Worm (Caenorhabditis elegans): ENCODE data around the gene T24B8.7.
A peak's percentile ranks its signal among the peaks of the same experiment; 100 is the strongest.

T24B8.7 gene

DNA sequence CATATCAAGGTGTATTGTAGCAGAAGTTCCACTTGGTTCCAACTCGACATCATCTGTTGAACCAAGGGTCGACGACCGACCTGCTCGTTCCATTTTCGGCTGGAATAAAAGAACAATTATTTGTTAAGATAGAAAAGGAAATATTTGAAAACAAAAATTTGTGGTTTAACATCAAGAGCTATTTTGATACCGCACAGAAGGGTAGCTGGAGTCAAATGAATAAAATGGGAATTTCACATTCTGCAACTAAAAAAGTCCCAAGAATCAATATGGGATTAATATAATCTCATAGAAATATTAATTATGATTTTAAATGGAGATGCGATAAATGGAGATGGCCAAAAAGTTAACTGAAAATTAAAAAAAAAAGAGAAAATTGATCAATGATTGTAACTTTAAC is 45.0 kb upstream of the T24B8.7 start, which contains the start of gene clh-5:
Gene clh-5, minus strand, starts transcription at position 101 of the 400 bp plus-strand sequence.
- no peak for TF ChIP-seq unc-39 (tag; optimal IDR thresholded peaks at IDR 0.05)
- no peak for TF ChIP-seq dmd-4 (tag; optimal IDR thresholded peaks at IDR 0.05)
- TF ChIP-seq C34F6.9 (tag; optimal IDR thresholded peaks at IDR 0.05) = no peak
- no peak for TF ChIP-seq nhr-23 (tag; optimal IDR thresholded peaks at IDR 0.05)

DNA sequence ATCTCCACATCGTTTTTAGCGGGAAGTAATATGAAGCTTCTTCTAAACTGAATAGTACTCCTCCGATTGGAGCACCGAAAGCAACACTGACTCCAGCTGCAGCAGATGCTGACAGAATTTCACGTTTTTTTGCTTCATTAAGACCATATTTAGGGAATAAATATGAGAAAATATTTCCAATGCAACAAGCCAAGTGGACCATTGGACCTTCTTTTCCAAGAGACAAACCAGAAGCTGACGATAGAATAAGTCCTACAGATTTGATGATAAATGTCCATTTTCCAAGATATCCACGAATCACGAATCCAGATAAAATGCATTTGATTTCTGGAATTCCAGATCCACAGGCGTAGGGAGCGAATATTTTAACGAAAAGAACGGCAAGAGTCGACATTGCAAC is 43.8 kb upstream of the T24B8.7 start:
- TF ChIP-seq sma-9 (GFP tag; optimal IDR thresholded peaks at IDR 0.05) (no peak), sma-9 (tag; optimal IDR thresholded peaks at IDR 0.05) (no peak), nhr-23 (tag; optimal IDR thresholded peaks at IDR 0.05) (no peak), nhr-12 (tag; optimal IDR thresholded peaks at IDR 0.05) (no peak), nhr-10 (tag; optimal IDR thresholded peaks at IDR 0.05) (no peak), zag-1 (tag; optimal IDR thresholded peaks at IDR 0.05) (no peak), nhr-11 (tag; optimal IDR thresholded peaks at IDR 0.05) (no peak), nhr-25 (tag; optimal IDR thresholded peaks at IDR 0.05) (no peak), sem-4 (tag; optimal IDR thresholded peaks at IDR 0.05) (no peak), fos-1 (tag; optimal IDR thresholded peaks at IDR 0.05) (no peak), elt-1 (tag; optimal IDR thresholded peaks at IDR 0.05) (no peak), crh-2 (tag; optimal IDR thresholded peaks at IDR 0.05) (no peak), skn-1 (tag; optimal IDR thresholded peaks at IDR 0.05) (no peak), peb-1 (tag; optimal IDR thresholded peaks at IDR 0.05) (no peak)

DNA sequence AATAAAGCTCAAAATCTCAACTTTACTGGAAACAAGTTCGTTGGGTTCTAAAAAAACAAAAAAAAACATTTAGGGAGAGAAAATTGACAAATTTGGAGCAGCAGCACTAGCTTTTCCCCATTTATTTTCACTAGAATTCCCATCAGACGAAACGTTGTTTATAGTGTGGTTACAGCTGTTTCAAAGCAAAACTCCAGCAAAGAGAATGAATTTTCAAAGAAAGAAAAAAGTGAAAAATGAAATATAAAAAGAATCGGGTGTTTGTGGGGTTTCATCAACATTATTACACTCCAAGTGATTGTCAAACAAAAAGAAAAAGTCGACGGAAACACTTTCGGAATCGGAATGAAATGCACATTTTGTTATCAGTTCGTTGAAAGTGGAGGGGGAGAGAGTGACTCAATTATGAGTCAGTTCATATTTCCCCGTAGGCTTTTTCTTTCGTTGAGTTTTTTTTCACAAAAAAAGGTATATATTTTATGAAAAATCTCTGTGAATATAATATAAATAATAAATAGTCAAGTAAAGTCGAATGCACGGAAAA is 40.9 kb upstream of the T24B8.7 start:
- TF ChIP-seq sem-4 (tag; optimal IDR thresholded peaks at IDR 0.05) = no peak
- TF ChIP-seq fos-1 (tag; optimal IDR thresholded peaks at IDR 0.05) = peak; percentile 100
- no peak for TF ChIP-seq snpc-4 (tag; optimal IDR thresholded peaks at IDR 0.05)
- no peak for TF ChIP-seq R02D3.7 (tag; optimal IDR thresholded peaks at IDR 0.05)
- no peak for TF ChIP-seq sma-3 (GFP tag; optimal IDR thresholded peaks at IDR 0.05)

DNA sequence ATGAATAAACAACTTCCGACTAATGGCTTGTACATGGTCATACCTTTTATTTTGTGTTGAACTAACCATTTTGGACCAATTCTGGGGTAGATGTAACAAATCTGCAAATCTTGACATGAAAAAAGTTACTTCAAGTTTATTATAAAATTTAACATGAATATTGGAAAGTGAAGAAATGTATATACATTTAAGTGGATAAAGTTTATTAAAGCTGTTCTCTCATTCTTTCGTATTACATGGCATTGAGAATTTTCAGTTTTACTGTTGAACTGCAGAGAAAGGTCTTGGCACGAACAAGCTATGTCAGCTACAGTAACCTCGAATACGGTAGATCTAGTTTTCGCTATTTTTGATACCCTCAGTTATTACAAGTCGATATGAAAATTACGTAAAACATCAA is 40.1 kb upstream of the T24B8.7 start, which contains the start of gene C07H4.1:
Gene C07H4.1, minus strand, starts transcription at position 101 of the 400 bp plus-strand sequence.
- TF ChIP-seq Y55F3AM.14 (GFP tag; optimal IDR thresholded peaks at IDR 0.05) (no peak), ztf-4 (tag; optimal IDR thresholded peaks at IDR 0.05) (no peak), egl-27 (tag; optimal IDR thresholded peaks at IDR 0.05) (no peak), snpc-4 (tag; optimal IDR thresholded peaks at IDR 0.05) (no peak), nhr-23 (tag; optimal IDR thresholded peaks at IDR 0.05) (no peak), ceh-16 (tag; optimal IDR thresholded peaks at IDR 0.05) (no peak), mdl-1 (tag; optimal IDR thresholded peaks at IDR 0.05) (no peak), crh-2 (tag; optimal IDR thresholded peaks at IDR 0.05) (no peak), nhr-11 (tag; optimal IDR thresholded peaks at IDR 0.05) (no peak)

DNA sequence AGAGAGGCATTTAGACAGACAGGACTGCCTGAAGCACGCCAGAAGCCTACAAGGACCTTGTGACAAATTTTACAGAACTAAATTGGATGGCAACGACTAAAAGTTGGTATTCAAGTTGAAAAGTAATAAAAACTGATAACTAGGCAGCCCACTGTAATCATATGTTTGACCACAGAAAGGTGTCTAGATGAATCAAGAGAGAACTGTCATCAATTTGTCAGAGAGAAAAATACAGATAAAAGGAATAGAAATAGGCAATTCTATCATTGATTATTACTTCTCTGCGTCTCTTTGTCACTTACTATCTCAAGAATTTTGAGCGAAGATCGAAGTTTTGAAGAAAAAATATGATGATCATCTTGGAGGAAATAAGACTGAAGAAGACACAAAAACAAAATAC is 39.4 kb upstream of the T24B8.7 start:
- TF ChIP-seq nhr-77 (tag; optimal IDR thresholded peaks at IDR 0.05) = no peak
- TF ChIP-seq sma-9 (GFP tag; optimal IDR thresholded peaks at IDR 0.05) = peak; percentile 28
- no peak for TF ChIP-seq sma-9 (tag; optimal IDR thresholded peaks at IDR 0.05)
- TF ChIP-seq nhr-25 (tag; optimal IDR thresholded peaks at IDR 0.05) = peak; percentile 10
- TF ChIP-seq fos-1 (tag; optimal IDR thresholded peaks at IDR 0.05) = peak; percentile 92

DNA sequence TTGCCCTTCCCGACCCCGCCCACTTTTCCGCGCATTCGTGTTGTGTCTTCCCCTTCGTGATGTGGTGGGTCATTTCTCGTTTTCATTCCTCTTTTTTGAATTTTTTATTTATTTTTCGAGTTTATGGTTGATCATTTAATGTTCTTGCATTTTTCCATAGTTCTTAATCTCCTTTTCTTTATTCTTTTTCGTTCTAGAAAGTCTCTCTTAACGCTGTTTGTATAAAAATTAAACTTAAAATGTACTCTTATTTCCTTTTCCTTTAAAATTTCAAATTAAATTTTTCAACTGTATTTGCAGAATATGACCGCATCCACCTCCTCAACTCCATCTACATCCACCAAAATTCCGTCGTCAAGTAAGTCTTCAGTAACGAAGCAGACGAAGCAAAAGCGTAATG is 32.8 kb upstream of the T24B8.7 start, which contains the start of gene hlh-3:
Gene hlh-3, plus strand, starts transcription at position 301 of the 400 bp plus-strand sequence.
- TF ChIP-seq ceh-16 (tag; optimal IDR thresholded peaks at IDR 0.05) (no peak), sma-3 (GFP tag; optimal IDR thresholded peaks at IDR 0.05) (no peak), F13H6.1 (tag; optimal IDR thresholded peaks at IDR 0.05) (no peak), skn-1 (tag; optimal IDR thresholded peaks at IDR 0.05) (no peak), mdl-1 (tag; optimal IDR thresholded peaks at IDR 0.05) (no peak), fos-1 (tag; optimal IDR thresholded peaks at IDR 0.05) (no peak), unc-39 (tag; optimal IDR thresholded peaks at IDR 0.05) (no peak), ztf-1 (GFP tag; conservative IDR thresholded peaks at IDR 0.05) (no peak), C34F6.9 (tag; optimal IDR thresholded peaks at IDR 0.05) (no peak), elt-1 (tag; optimal IDR thresholded peaks at IDR 0.05) (no peak), ceh-82 (tag; optimal IDR thresholded peaks at IDR 0.05) (no peak)

DNA sequence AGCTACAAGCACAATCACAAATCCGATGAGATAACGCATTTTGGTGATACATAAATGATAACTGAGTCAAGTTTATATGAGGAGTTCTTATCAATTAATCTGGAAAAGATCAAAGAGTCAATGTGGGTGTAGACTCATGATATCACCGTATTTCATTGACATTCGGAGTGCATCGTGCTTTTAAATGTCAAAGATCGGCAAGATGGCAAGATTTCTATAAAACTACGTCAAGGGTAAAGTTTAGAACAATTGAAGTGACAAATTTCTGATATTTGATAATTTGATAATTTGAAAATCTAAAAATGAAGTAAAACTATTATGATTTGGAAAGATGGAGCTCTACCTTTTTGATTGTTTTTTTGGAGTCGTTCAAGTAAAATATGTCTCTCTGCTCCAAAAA is 29.6 kb upstream of the T24B8.7 start, which contains the start of gene sysm-1:
Gene sysm-1, minus strand, starts transcription at position 101 of the 400 bp plus-strand sequence.
- no peak for TF ChIP-seq nhr-25 (tag; optimal IDR thresholded peaks at IDR 0.05)

Data from whole organism, L2 larva.